Worm (Caenorhabditis elegans): ENCODE results near the gene F35A5.5.

F35A5.5 gene

DNA sequence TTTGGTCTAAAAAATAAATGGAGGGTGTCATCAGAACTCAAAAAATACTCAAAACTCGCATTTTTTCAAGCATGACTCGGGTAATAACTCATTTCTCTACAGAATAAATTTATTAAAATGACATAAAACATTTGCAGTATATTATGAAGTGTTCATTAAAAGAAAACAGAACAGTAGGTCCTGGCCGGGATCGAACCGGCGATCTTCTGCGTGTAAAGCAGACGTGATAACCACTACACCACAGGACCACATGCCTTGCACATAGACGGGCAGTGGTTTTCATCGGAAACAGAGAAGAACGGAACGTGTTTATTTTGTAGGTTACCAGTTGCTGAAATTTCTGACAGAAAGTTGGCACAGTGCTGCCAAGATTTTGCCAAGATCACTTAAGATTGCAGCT is 2.2 kb downstream of the F35A5.5 start:
- no peak for TF ChIP-seq med-1 (GFP tag; optimal IDR thresholded peaks at IDR 0.05; ENCODE audit: insufficient read depth)
- TF ChIP-seq T22C8.4 (GFP tag; IDR thresholded peaks at IDR 0.05), result no peak
- TF ChIP-seq ztf-23 (GFP tag; IDR thresholded peaks at IDR 0.05), result no peak
- no peak for TF ChIP-seq tab-1 (GFP tag; IDR thresholded peaks at IDR 0.05)
- no peak for TF ChIP-seq ref-1 (GFP tag; conservative IDR thresholded peaks at IDR 0.05)

- TF ChIP-seq ztf-29 (GFP tag; IDR thresholded peaks at IDR 0.05) (no peak), ref-1 (GFP tag; conservative IDR thresholded peaks at IDR 0.05) (no peak), klf-2 (GFP tag; conservative IDR thresholded peaks at IDR 0.05) (no peak), T22C8.4 (GFP tag; IDR thresholded peaks at IDR 0.05) (no peak), cog-1 (tag; optimal IDR thresholded peaks at IDR 0.05) (no peak), ztf-23 (GFP tag; IDR thresholded peaks at IDR 0.05) (no peak), flt-1 (GFP tag; IDR thresholded peaks at IDR 0.05) (no peak), tab-1 (GFP tag; IDR thresholded peaks at IDR 0.05) (no peak), med-1 (GFP tag; optimal IDR thresholded peaks at IDR 0.05; ENCODE audit: insufficient read depth) (no peak)
These were observed 2.8 kb downstream of the F35A5.5 start, which contains the start of gene idpp-5 for ce11 chrX:3792715-3793114. Gene idpp-5 (minus strand): TSS chrX:3792815.

ce11 chrX:3791098-3791497 is 4.4 kb downstream of the F35A5.5 start:
- TF ChIP-seq cog-1 (tag; optimal IDR thresholded peaks at IDR 0.05), result no peak
- TF ChIP-seq ztf-23 (GFP tag; IDR thresholded peaks at IDR 0.05), result no peak
- TF ChIP-seq tab-1 (GFP tag; IDR thresholded peaks at IDR 0.05), result no peak
- TF ChIP-seq ztf-29 (GFP tag; IDR thresholded peaks at IDR 0.05), result no peak
- no peak for TF ChIP-seq ref-1 (GFP tag; conservative IDR thresholded peaks at IDR 0.05)
- TF ChIP-seq med-1 (GFP tag; optimal IDR thresholded peaks at IDR 0.05; ENCODE audit: insufficient read depth), result no peak
- no peak for TF ChIP-seq T22C8.4 (GFP tag; IDR thresholded peaks at IDR 0.05)
- no peak for TF ChIP-seq flt-1 (GFP tag; IDR thresholded peaks at IDR 0.05)
- no peak for TF ChIP-seq klf-2 (GFP tag; conservative IDR thresholded peaks at IDR 0.05)

DNA sequence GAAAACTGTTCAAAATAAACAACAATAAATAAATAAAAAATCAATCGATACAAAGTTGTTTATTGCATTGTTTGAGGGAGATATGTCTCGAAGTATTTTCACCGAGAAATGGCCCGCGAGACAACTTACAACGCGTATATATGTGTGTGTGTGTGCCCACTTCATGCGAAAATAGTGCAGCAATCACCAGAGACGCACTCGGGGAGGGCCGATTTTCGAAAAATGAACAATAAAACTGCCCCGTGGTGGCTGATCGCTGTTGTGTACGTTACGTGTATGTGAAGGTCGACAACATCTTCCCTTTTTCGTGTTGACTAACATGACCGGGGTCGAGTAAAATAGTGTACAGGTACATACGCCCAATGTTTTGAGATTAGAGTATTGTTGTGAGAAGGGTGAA is 7.1 kb downstream of the F35A5.5 start:
- TF ChIP-seq tab-1 (GFP tag; IDR thresholded peaks at IDR 0.05) (0 out of 2 replicates have a peak, but pooled peaks have one; percentile 6), cog-1 (tag; optimal IDR thresholded peaks at IDR 0.05) (no peak)

ce11 chrX:3787431-3788076 is 8.0 kb downstream of the F35A5.5 start, which contains the start of gene pmpl-1:
Gene pmpl-1 (plus strand): TSS chrX:3788026.
- no peak for TF ChIP-seq ztf-29 (GFP tag; IDR thresholded peaks at IDR 0.05)
- TF ChIP-seq ref-1 (GFP tag; conservative IDR thresholded peaks at IDR 0.05), result no peak
- no peak for TF ChIP-seq flt-1 (GFP tag; IDR thresholded peaks at IDR 0.05)
- TF ChIP-seq klf-2 (GFP tag; conservative IDR thresholded peaks at IDR 0.05), result no peak
- TF ChIP-seq tab-1 (GFP tag; IDR thresholded peaks at IDR 0.05), result no peak
- no peak for TF ChIP-seq ztf-23 (GFP tag; IDR thresholded peaks at IDR 0.05)
- no peak for TF ChIP-seq T22C8.4 (GFP tag; IDR thresholded peaks at IDR 0.05)
- no peak for TF ChIP-seq cog-1 (tag; optimal IDR thresholded peaks at IDR 0.05)
- TF ChIP-seq med-1 (GFP tag; optimal IDR thresholded peaks at IDR 0.05; ENCODE audit: insufficient read depth), result no peak

DNA sequence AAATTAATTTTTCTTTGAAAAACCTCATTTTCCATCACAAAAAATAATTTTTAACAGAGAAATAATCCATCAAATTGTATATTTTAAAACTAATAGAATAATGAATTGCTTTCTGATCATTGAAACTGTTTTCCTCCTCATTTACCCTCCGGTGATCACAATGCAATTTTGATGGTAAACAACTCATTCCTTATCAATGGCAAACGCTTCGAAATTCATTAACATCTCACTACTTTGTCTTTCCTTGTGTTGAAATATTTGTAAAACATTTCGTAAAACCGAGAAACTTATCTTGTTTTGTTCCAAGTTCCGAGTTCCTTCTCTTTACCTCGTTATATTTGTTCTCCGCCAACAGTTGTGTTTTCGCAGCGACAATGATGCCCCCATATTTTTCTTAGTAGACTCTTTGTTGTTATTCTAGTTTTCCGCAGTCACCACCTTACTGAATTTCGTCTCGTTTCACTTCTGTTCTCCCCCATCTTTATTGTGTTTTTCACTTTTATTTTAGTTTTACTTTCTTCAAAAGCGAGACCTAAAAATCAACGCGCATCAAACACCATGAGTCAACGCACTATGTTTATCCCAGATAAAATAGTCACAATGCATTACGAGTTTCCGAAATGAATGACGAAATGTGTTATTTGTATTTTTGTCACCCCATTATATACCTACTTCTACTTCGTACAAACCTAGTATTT is 10.3 kb downstream of the F35A5.5 start:
- no peak for TF ChIP-seq med-1 (GFP tag; optimal IDR thresholded peaks at IDR 0.05; ENCODE audit: insufficient read depth)

- TF ChIP-seq med-1 (GFP tag; optimal IDR thresholded peaks at IDR 0.05; ENCODE audit: insufficient read depth) (no peak), flt-1 (GFP tag; IDR thresholded peaks at IDR 0.05) (no peak), ztf-23 (GFP tag; IDR thresholded peaks at IDR 0.05) (no peak), ref-1 (GFP tag; conservative IDR thresholded peaks at IDR 0.05) (no peak), cog-1 (tag; optimal IDR thresholded peaks at IDR 0.05) (no peak)
These were observed 11.9 kb downstream of the F35A5.5 start for ce11 chrX:3783659-3784058.

- no peak for TF ChIP-seq cog-1 (tag; optimal IDR thresholded peaks at IDR 0.05)
- TF ChIP-seq ztf-29 (GFP tag; IDR thresholded peaks at IDR 0.05), result no peak
- no peak for TF ChIP-seq ref-1 (GFP tag; conservative IDR thresholded peaks at IDR 0.05)
- TF ChIP-seq ztf-23 (GFP tag; IDR thresholded peaks at IDR 0.05), result no peak
- TF ChIP-seq flt-1 (GFP tag; IDR thresholded peaks at IDR 0.05), result no peak
- no peak for TF ChIP-seq tab-1 (GFP tag; IDR thresholded peaks at IDR 0.05)
- no peak for TF ChIP-seq T22C8.4 (GFP tag; IDR thresholded peaks at IDR 0.05)
- no peak for TF ChIP-seq med-1 (GFP tag; optimal IDR thresholded peaks at IDR 0.05; ENCODE audit: insufficient read depth)
These were observed 14.5 kb downstream of the F35A5.5 start, which contains the start of gene marg-1 for ce11 chrX:3781040-3781439. Gene marg-1 (minus strand): TSS chrX:3781140.

- TF ChIP-seq ref-1 (GFP tag; conservative IDR thresholded peaks at IDR 0.05) (no peak), flt-1 (GFP tag; IDR thresholded peaks at IDR 0.05) (no peak), klf-2 (GFP tag; conservative IDR thresholded peaks at IDR 0.05) (no peak), ztf-29 (GFP tag; IDR thresholded peaks at IDR 0.05) (no peak), tab-1 (GFP tag; IDR thresholded peaks at IDR 0.05) (no peak), T22C8.4 (GFP tag; IDR thresholded peaks at IDR 0.05) (no peak), ztf-23 (GFP tag; IDR thresholded peaks at IDR 0.05) (no peak)
These were observed 22.3 kb downstream of the F35A5.5 start for ce11 chrX:3773233-3773632.

DNA sequence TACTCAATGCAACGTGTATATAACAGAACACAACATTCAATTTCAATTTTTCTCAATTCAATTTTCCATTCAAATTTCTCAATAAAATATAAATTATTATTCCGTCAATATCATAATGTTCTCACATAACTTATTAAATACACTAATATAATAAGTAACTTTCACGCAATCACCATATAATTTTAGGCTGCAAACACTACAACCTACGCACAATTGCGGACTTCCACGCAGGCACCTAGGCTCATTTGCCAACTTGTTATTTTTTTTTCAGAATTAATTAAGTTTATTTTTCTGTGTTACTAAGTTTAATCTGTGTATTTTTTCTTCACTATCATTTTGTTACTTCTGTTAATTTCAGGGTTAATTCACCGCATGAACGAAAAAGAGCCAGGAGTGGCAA is 23.1 kb downstream of the F35A5.5 start, which contains the start of gene F47B7.2:
F47B7.2 (plus strand) TSS at position 358 of the 400 bp plus-strand sequence.
- TF ChIP-seq ztf-29 (GFP tag; IDR thresholded peaks at IDR 0.05) (no peak), T22C8.4 (GFP tag; IDR thresholded peaks at IDR 0.05) (no peak)
